Fruit fly (Drosophila melanogaster) whole organism, wandering third instar larva: Measurements from ENCODE around the gene Hrb27C.

Experiments
- Abd-B ChIP-seq: fragments of >200 bp; optimal IDR thresholded peaks from 2 replicates; lab custom pipeline; 2017; ENCODE audit warnings: missing biosample characterization, missing genetic modification characterization
- CG32264 ChIP-seq: fragments of 200-800 bp; sonication (Bioruptor generic); optimal IDR thresholded peaks from 2 replicates; lab custom pipeline; 2016; ENCODE audit warnings: missing biosample characterization, missing genetic modification characterization
- HLH106 ChIP-seq: fragments of 200-800 bp; optimal IDR thresholded peaks from 3 replicates; lab custom pipeline; 2019; ENCODE audit warnings: missing biosample characterization, mild to moderate bottlenecking, missing genetic modification characterization, moderate library complexity
- Hnf4 ChIP-seq: fragments of 200-800 bp; sonication (Bioruptor generic); optimal IDR thresholded peaks from 2 replicates; lab custom pipeline; 2016; ENCODE audit warnings: missing biosample characterization, mild to moderate bottlenecking, missing genetic modification characterization
- Hr78 ChIP-seq: fragments of >200 bp; optimal IDR thresholded peaks from 2 replicates; lab custom pipeline; 2017; ENCODE audit warnings: missing biosample characterization, missing genetic modification characterization
- Rel ChIP-seq, 2 experiments: fragments of 200-800 bp; sonication (Bioruptor generic) in 1 of 2; optimal IDR thresholded peaks; 2 replicates in 1 of 2; 3 replicates in 1 of 2; lab custom pipeline; 2016 to 2019; ENCODE audit warnings: mild to moderate bottlenecking in 2 of 2, missing biosample characterization in 2 of 2, missing genetic modification characterization in 2 of 2, moderate library complexity in 1 of 2
- ey ChIP-seq: fragments of 200-800 bp; sonication (Bioruptor generic); optimal IDR thresholded peaks from 2 replicates; lab custom pipeline; 2016; ENCODE audit warnings: missing biosample characterization, missing genetic modification characterization
- h ChIP-seq: fragments of 200-800 bp; sonication (Bioruptor generic); optimal IDR thresholded peaks from 3 replicates; lab custom pipeline; 2016; ENCODE audit warnings: missing biosample characterization, mild to moderate bottlenecking, missing genetic modification characterization
- jim ChIP-seq: fragments of 175-275, 200-325 bp; sonication (Bioruptor generic); optimal IDR thresholded peaks from 2 replicates; lab custom pipeline; 2016; ENCODE audit warnings: missing biosample characterization, mild to moderate bottlenecking, missing genetic modification characterization
- lola ChIP-seq: fragments of >200 bp; optimal IDR thresholded peaks from 2 replicates; lab custom pipeline; 2017; ENCODE audit warnings: missing biosample characterization, missing genetic modification characterization
- psq ChIP-seq: fragments of 200-800 bp; sonication (Bioruptor generic); optimal IDR thresholded peaks from 3 replicates; lab custom pipeline; 2017; ENCODE audit warnings: missing biosample characterization, mild to moderate bottlenecking, missing genetic modification characterization, moderate library complexity
- rgr ChIP-seq: fragments of 200-800 bp; sonication (Bioruptor generic); optimal IDR thresholded peaks from 3 replicates; lab custom pipeline; 2016; ENCODE audit warnings: missing biosample characterization, mild to moderate bottlenecking, missing genetic modification characterization
- usp ChIP-seq: fragments of >200 bp; optimal IDR thresholded peaks from 2 replicates; lab custom pipeline; 2017; ENCODE audit warnings: missing biosample characterization, missing genetic modification characterization

- TF ChIP-seq jim (no peak), Hr78 (GFP tag; lab: Kevin White, UChicago) (no peak), Abd-B (GFP tag; lab: Kevin White, UChicago) (no peak), CG32264 (GFP tag; lab: Kevin White, UChicago) (no peak), psq (GFP tag; lab: Kevin White, UChicago) (peak; percentile 11), h (GFP tag; lab: Kevin White, UChicago) (no peak), lola (GFP tag; lab: Kevin White, UChicago) (no peak), ey (GFP tag; lab: Kevin White, UChicago) (no peak), usp (no peak), Rel (GFP tag; optimal IDR thresholded peaks at IDR 0.05; lab: Kevin White, UChicago) (no peak), Rel (tag; optimal IDR thresholded peaks at IDR 0.05; lab: Kevin White, UChicago) (peak; percentile 37), Hnf4 (GFP tag; lab: Kevin White, UChicago) (no peak), rgr (GFP tag; lab: Kevin White, UChicago) (no peak), HLH106 (tag; lab: Kevin White, UChicago) (peak; percentile 3)
Measured at dm6 chr2L:6966309-6966708, 45.8 kb downstream of the Hrb27C start.
